Fruit fly (Drosophila melanogaster): ENCODE results near the gene CG42375.

dm6 chr3R:13793105-13793978 lies 13.9 kb downstream of the CG42375 start:
- TF ChIP-seq Abd-B (GFP tag; optimal IDR thresholded peaks at IDR 0.05): no peak
- peak; percentile 45 for TF ChIP-seq psq (GFP tag; optimal IDR thresholded peaks at IDR 0.05)
- no peak for TF ChIP-seq jim (GFP tag; optimal IDR thresholded peaks at IDR 0.05)
- TF ChIP-seq tai (GFP tag; optimal IDR thresholded peaks at IDR 0.05): no peak
- no peak for TF ChIP-seq CG9705 (GFP tag; optimal IDR thresholded peaks at IDR 0.05)
- no peak for TF ChIP-seq lola (GFP tag; optimal IDR thresholded peaks at IDR 0.05)
- peak; percentile 11 for TF ChIP-seq woc (GFP tag; optimal IDR thresholded peaks at IDR 0.05)
- TF ChIP-seq br (GFP tag; optimal IDR thresholded peaks at IDR 0.05): peak; percentile 63
- no peak for TF ChIP-seq usp (GFP tag; optimal IDR thresholded peaks at IDR 0.05)

Measured in whole organism, wandering third instar larva.